Fruit fly (Drosophila melanogaster) Kc167 (cell line): ENCODE measurements around the gene mor.

Experiments used
- Myc ChIP-seq: fragments of >200 bp; optimal IDR thresholded peaks from 2 replicates; lab custom pipeline; 2017; ENCODE audit warnings: missing external identifiers
- psq ChIP-seq: fragments of >200 bp; optimal IDR thresholded peaks from 2 replicates; lab custom pipeline; 2017; ENCODE audit warnings: missing external identifiers

DNA sequence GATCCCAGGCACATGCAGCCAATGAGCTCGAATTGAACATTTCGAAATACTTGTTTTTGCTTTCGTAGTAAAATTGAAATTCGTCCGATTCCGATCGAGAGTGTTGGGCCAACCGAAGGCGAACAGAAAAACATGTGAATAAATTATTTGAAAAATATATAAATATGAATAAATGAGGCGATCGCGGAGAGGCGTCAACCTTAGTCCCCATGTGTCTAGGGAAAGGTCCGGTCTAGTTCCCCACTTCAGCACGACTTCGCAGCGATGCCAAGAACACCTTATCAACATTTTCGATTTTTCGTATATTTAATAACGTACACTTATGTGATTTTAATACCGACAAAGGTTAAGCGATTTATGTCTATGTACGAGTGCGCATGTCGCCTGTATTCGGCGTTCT, 18.9 kb upstream of the mor start:
- TF ChIP-seq Myc (no peak), psq (lab: Kevin White, UChicago) (no peak)
